Fruit fly (Drosophila melanogaster) whole organism, embryonic: ENCODE results near the gene Cyp311a1.

ENCODE experiments used
- Adf1 ChIP-seq: fragments of 200-800 bp; sonication (Bioruptor generic); IDR thresholded peaks from 2 replicates; pipeline ENCODE4 v1.3.6; 2022; ENCODE audit warnings: missing biosample characterization, missing genetic modification characterization
- B-H1 ChIP-seq: fragments of 200-800 bp; sonication (Bioruptor generic); IDR thresholded peaks from 3 replicates; pipeline ENCODE4 v1.3.6; 2022; ENCODE audit warnings: missing biosample characterization, missing genetic modification characterization
- CG11093 ChIP-seq: fragments of 200-800 bp; sonication (Bioruptor generic); IDR thresholded peaks from 3 replicates; pipeline ENCODE4 v1.3.6; 2022; ENCODE audit warnings: missing biosample characterization, missing genetic modification characterization
- CG12391 ChIP-seq: fragments of 200-800 bp; sonication (Bioruptor generic); optimal IDR thresholded peaks from 3 replicates; lab custom pipeline; 2018; ENCODE audit warnings: missing biosample characterization, mild to moderate bottlenecking, missing genetic modification characterization, moderate library complexity
- CG12769 ChIP-seq: fragments of 200-800 bp; sonication (Bioruptor generic); optimal IDR thresholded peaks from 2 replicates; lab custom pipeline; 2019; ENCODE audit warnings: missing biosample characterization, mild to moderate bottlenecking, missing genetic modification characterization, moderate library complexity
- CG13287 ChIP-seq: fragments of 200-800 bp; sonication (Bioruptor generic); IDR thresholded peaks from 2 replicates; pipeline ENCODE4 v1.3.6; 2022; ENCODE audit warnings: missing biosample characterization, missing genetic modification characterization; ENCODE audit not compliant: partially characterized antibody
- CG13624 ChIP-seq: fragments of 200-800 bp; sonication (Bioruptor generic); optimal IDR thresholded peaks from 2 replicates; lab custom pipeline; 2016; ENCODE audit warnings: missing biosample characterization, missing genetic modification characterization
- CG5245 ChIP-seq: fragments of 200-800 bp; sonication (Bioruptor generic); optimal IDR thresholded peaks from 3 replicates; lab custom pipeline; 2016; ENCODE audit warnings: missing biosample characterization, missing genetic modification characterization
- CG6813 ChIP-seq: fragments of 200-800 bp; sonication (Bioruptor generic); optimal IDR thresholded peaks from 2 replicates; lab custom pipeline; 2017; ENCODE audit warnings: missing biosample characterization, missing genetic modification characterization, mild to moderate bottlenecking, moderate library complexity, missing genetic modification reagents
- CG7745 ChIP-seq: fragments of 200-800 bp; sonication (Bioruptor generic); optimal IDR thresholded peaks from 2 replicates; lab custom pipeline; 2018; ENCODE audit warnings: missing biosample characterization, mild to moderate bottlenecking, missing genetic modification characterization, moderate library complexity
- CG8089 ChIP-seq: fragments of 200-800 bp; sonication (Bioruptor generic); optimal IDR thresholded peaks from 3 replicates; lab custom pipeline; 2016; ENCODE audit warnings: missing biosample characterization, missing genetic modification characterization
- CrebB ChIP-seq: fragments of 200-800 bp; sonication (Bioruptor generic); optimal IDR thresholded peaks from 3 replicates; lab custom pipeline; 2018; ENCODE audit warnings: missing biosample characterization, mild to moderate bottlenecking, missing genetic modification characterization
- D ChIP-seq, 2 experiments: fragments of 200-800 bp in 1 of 2; fragments of >200 bp in 1 of 2; sonication (Bioruptor generic) in 1 of 2; optimal IDR thresholded peaks; 2 replicates in 1 of 2; 3 replicates in 1 of 2; lab custom pipeline; 2017; ENCODE audit warnings: mild to moderate bottlenecking in 1 of 2, missing biosample characterization in 1 of 2, missing genetic modification characterization in 1 of 2, missing genetic modification reagents in 1 of 2
- D19B ChIP-seq: fragments of 200-800 bp; sonication (Bioruptor generic); optimal IDR thresholded peaks from 2 replicates; lab custom pipeline; 2017; ENCODE audit warnings: missing biosample characterization, mild to moderate bottlenecking, missing genetic modification characterization
- Dad ChIP-seq: fragments of 200-800 bp; sonication (Bioruptor generic); optimal IDR thresholded peaks from 3 replicates; lab custom pipeline; 2016; ENCODE audit warnings: missing biosample characterization, missing genetic modification characterization
- Dek ChIP-seq: fragments of 200-800 bp; sonication (Bioruptor generic); optimal IDR thresholded peaks from 3 replicates; lab custom pipeline; 2019; ENCODE audit warnings: missing biosample characterization, mild to moderate bottlenecking, missing genetic modification characterization, moderate library complexity
- Dip2 ChIP-seq: fragments of 200-800 bp; sonication (Bioruptor generic); IDR thresholded peaks from 2 replicates; pipeline ENCODE4 v1.3.6; 2022; ENCODE audit warnings: missing biosample characterization, missing genetic modification characterization
- E2f2 ChIP-seq: fragments of 200-800 bp; sonication (Bioruptor generic); IDR thresholded peaks from 2 replicates; pipeline ENCODE4 v1.3.6; 2022; ENCODE audit warnings: missing biosample characterization, missing genetic modification characterization
- Eip74EF ChIP-seq, 2 experiments: fragments of 200-800 bp in 1 of 2; fragments of >200 bp in 1 of 2; sonication (Bioruptor generic) in 1 of 2; optimal IDR thresholded peaks; 2 replicates each; lab custom pipeline; 2017 to 2019; ENCODE audit warnings: missing biosample characterization in 2 of 2, missing genetic modification characterization in 2 of 2, mild to moderate bottlenecking in 1 of 2, moderate library complexity in 1 of 2
- Hr3 ChIP-seq: fragments of 200-800 bp; sonication (Bioruptor generic); optimal IDR thresholded peaks from 3 replicates; lab custom pipeline; 2016; ENCODE audit warnings: missing biosample characterization, missing genetic modification characterization
- Hr78 ChIP-seq, 2 experiments: fragments of 200-800 bp in 1 of 2; fragments of >200 bp in 1 of 2; sonication (Bioruptor generic) in 1 of 2; optimal IDR thresholded peaks; 2 replicates each; lab custom pipeline; 2017 to 2019; ENCODE audit warnings: missing biosample characterization in 2 of 2, missing genetic modification characterization in 2 of 2, mild to moderate bottlenecking in 1 of 2, moderate library complexity in 1 of 2
- Mad ChIP-seq: fragments of 200-800 bp; sonication (Bioruptor generic); optimal IDR thresholded peaks from 2 replicates; lab custom pipeline; 2016; ENCODE audit warnings: missing biosample characterization, missing genetic modification characterization
- Myb ChIP-seq: fragments of 200-800 bp; sonication (Bioruptor generic); optimal IDR thresholded peaks from 2 replicates; lab custom pipeline; 2016; ENCODE audit warnings: missing biosample characterization, missing genetic modification characterization
- NfI ChIP-seq: fragments of 200-800 bp; sonication (Bioruptor generic); optimal IDR thresholded peaks from 3 replicates; lab custom pipeline; 2018; ENCODE audit warnings: missing biosample characterization, mild to moderate bottlenecking, missing genetic modification characterization, moderate library complexity
- Oli ChIP-seq: fragments of 200-800 bp; sonication (Bioruptor generic); optimal IDR thresholded peaks from 2 replicates; lab custom pipeline; 2018; ENCODE audit warnings: missing biosample characterization, mild to moderate bottlenecking, missing genetic modification characterization, moderate library complexity
- Poxn ChIP-seq: fragments of 200-800 bp; sonication (Bioruptor generic); IDR thresholded peaks from 2 replicates; pipeline ENCODE4 v1.3.6; 2022; ENCODE audit warnings: missing biosample characterization, missing genetic modification characterization
- Six4 ChIP-seq: fragments of 200-800 bp; sonication (Bioruptor generic); optimal IDR thresholded peaks from 2 replicates; lab custom pipeline; 2016; ENCODE audit warnings: missing biosample characterization, missing genetic modification characterization
- Sox102F ChIP-seq: fragments of 200-800 bp; sonication (Bioruptor generic); optimal IDR thresholded peaks from 2 replicates; lab custom pipeline; 2018; ENCODE audit warnings: missing biosample characterization, mild to moderate bottlenecking, missing genetic modification characterization, moderate library complexity
- Taf1 ChIP-seq: fragments of 200-800 bp; sonication (Bioruptor generic); IDR thresholded peaks from 2 replicates; pipeline ENCODE4 v1.3.6; 2022; ENCODE audit warnings: missing biosample characterization, missing genetic modification characterization
- ara ChIP-seq: fragments of 200-800 bp; sonication (Bioruptor generic); IDR thresholded peaks from 2 replicates; pipeline ENCODE4 v1.3.6; 2022; ENCODE audit warnings: missing biosample characterization, missing genetic modification characterization
- ato ChIP-seq: fragments of 200-800 bp; sonication (Bioruptor generic); IDR thresholded peaks from 2 replicates; pipeline ENCODE4 v1.3.6; 2022; ENCODE audit warnings: missing biosample characterization, missing genetic modification characterization; ENCODE audit not compliant: partially characterized antibody
- cad ChIP-seq: fragments of >200 bp; optimal IDR thresholded peaks from 2 replicates; lab custom pipeline; 2017; ENCODE audit warnings: missing biosample characterization, missing genetic modification characterization
- cg ChIP-seq: fragments of 200-800 bp; sonication (Bioruptor generic); optimal IDR thresholded peaks from 3 replicates; lab custom pipeline; 2019; ENCODE audit warnings: missing biosample characterization, mild to moderate bottlenecking, missing genetic modification characterization, moderate library complexity
- gsb ChIP-seq: fragments of 200-800 bp; sonication (Bioruptor generic); IDR thresholded peaks from 2 replicates; pipeline ENCODE4 v1.3.6; 2022; ENCODE audit warnings: missing biosample characterization, missing genetic modification characterization
- nerfin-1 ChIP-seq: fragments of 200-800 bp; sonication (Bioruptor generic); optimal IDR thresholded peaks from 3 replicates; lab custom pipeline; 2019; ENCODE audit warnings: missing biosample characterization, mild to moderate bottlenecking, missing genetic modification characterization, moderate library complexity
- nmo ChIP-seq: fragments of 200-800 bp; sonication (Bioruptor generic); optimal IDR thresholded peaks from 2 replicates; lab custom pipeline; 2018; ENCODE audit warnings: missing biosample characterization, mild to moderate bottlenecking, missing genetic modification characterization, moderate library complexity
- pan ChIP-seq, 4 experiments: fragments of >200 bp in 3 of 4; fragments of 200-800 bp in 1 of 4; sonication (Bioruptor generic) in 1 of 4; optimal IDR thresholded peaks in 3 of 4; IDR thresholded peaks in 1 of 4; 2 replicates each; pipeline versions ENCODE4 v1.3.6 to Lab custom; 2017 to 2022; ENCODE audit warnings: missing biosample characterization in 2 of 4, missing genetic modification characterization in 2 of 4, mixed read lengths in 1 of 4
- pros ChIP-seq: fragments of 200-800 bp; sonication (Bioruptor generic); optimal IDR thresholded peaks from 3 replicates; lab custom pipeline; 2019; ENCODE audit warnings: missing biosample characterization, mild to moderate bottlenecking, missing genetic modification characterization, moderate library complexity
- ranshi ChIP-seq: fragments of 200-800 bp; sonication (Bioruptor generic); IDR thresholded peaks from 2 replicates; pipeline ENCODE4 v1.3.6; 2022; ENCODE audit warnings: missing biosample characterization, missing genetic modification characterization
- sc ChIP-seq, 3 experiments: fragments of >200 bp in 2 of 3; fragments of 200-800 bp in 1 of 3; sonication (Bioruptor generic) in 1 of 3; optimal IDR thresholded peaks; 2 replicates in 2 of 3; 3 replicates in 1 of 3; lab custom pipeline; 2017; ENCODE audit warnings: mild to moderate bottlenecking in 1 of 3, missing biosample characterization in 1 of 3, missing genetic modification characterization in 1 of 3, missing genetic modification reagents in 1 of 3
- schlank ChIP-seq: fragments of 200-800 bp; sonication (Bioruptor generic); optimal IDR thresholded peaks from 2 replicates; lab custom pipeline; 2018; ENCODE audit warnings: missing biosample characterization, mild to moderate bottlenecking, missing genetic modification characterization
- sisA ChIP-seq: fragments of 200-800 bp; sonication (Bioruptor generic); IDR thresholded peaks from 2 replicates; pipeline ENCODE4 v1.3.6; 2022; ENCODE audit warnings: missing biosample characterization, missing genetic modification characterization
- slbo ChIP-seq: fragments of 200-800 bp; sonication (Bioruptor generic); IDR thresholded peaks from 2 replicates; pipeline ENCODE4 v1.3.6; 2022; ENCODE audit warnings: missing biosample characterization, missing genetic modification characterization
- so ChIP-seq: fragments of 200-800 bp; sonication (Bioruptor generic); IDR thresholded peaks from 3 replicates; pipeline ENCODE4 v1.3.6; 2022; ENCODE audit warnings: missing biosample characterization, missing genetic modification characterization
- stc ChIP-seq: fragments of 200-800 bp; sonication (Bioruptor generic); IDR thresholded peaks from 2 replicates; pipeline ENCODE4 v1.3.6; 2022; ENCODE audit warnings: missing biosample characterization, missing genetic modification characterization
- tll ChIP-seq, 2 experiments: fragments of 200-800 bp in 1 of 2; fragments of >200 bp in 1 of 2; sonication (Bioruptor generic) in 1 of 2; optimal IDR thresholded peaks; 2 replicates each; lab custom pipeline; 2017 to 2019; ENCODE audit warnings: missing biosample characterization in 2 of 2, missing genetic modification characterization in 2 of 2, mild to moderate bottlenecking in 1 of 2, moderate library complexity in 1 of 2
- wek ChIP-seq: fragments of 200-800 bp; sonication (Bioruptor generic); optimal IDR thresholded peaks from 3 replicates; lab custom pipeline; 2018; ENCODE audit warnings: missing biosample characterization, mild to moderate bottlenecking, missing genetic modification characterization, moderate library complexity

The Cyp311a1 gene

DNA sequence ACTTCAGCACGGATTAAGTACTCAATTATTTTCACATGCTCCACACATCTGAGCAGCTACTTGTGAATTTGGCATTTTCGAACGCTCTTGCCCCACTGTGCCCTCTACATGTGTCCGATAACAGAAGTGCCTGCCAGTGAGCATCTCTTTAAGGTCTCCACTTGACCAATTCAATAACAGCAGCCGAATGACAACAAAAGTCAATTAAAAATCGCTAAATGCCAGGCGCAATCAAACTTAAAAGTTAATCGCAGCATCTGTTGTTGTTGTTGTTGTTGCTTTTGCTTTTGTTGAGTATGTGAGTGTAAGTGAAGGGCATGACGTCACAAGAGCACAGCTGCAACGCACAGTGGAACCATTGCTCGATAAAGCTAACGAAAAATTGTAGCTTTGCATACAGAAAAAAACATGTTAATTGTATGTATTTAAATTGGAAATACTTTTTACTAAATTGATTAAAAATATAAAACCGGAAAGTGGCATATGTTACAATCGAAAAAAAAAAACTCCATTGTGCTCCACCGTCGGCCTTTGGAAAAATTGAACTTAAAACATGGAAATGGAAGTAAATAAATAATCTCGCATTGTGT is 16.4 kb downstream of the Cyp311a1 start (continued):
- TF ChIP-seq sisA (peak; percentile 34; the same call in 1 of the 2 replicates), Adf1 (GFP tag; lab: Robert Waterston, UW) (no peak), Hr78 (GFP tag; optimal IDR thresholded peaks at IDR 0.05; lab: Kevin White, UChicago) (no peak), NfI (GFP tag; lab: Kevin White, UChicago) (no peak), Dek (no peak), CG13624 (no peak), schlank (tag; lab: Kevin White, UChicago) (no peak), CG5245 (GFP tag; lab: Kevin White, UChicago) (peak; percentile 25), tll (GFP tag; optimal IDR thresholded peaks at IDR 0.05; lab: Kevin White, UChicago) (no peak), D19B (GFP tag; lab: Kevin White, UChicago) (peak; percentile 9), gsb (GFP tag; lab: Robert Waterston, UW) (0 out of 2 replicates have a peak, but pooled peaks have one; percentile 17), nmo (peak; percentile 22), cad (GFP tag; lab: Kevin White, UChicago) (no peak), CG11093 (GFP tag; lab: Robert Waterston, UW) (no peak), CG8089 (GFP tag; lab: Kevin White, UChicago) (no peak), pros (no peak), Poxn (GFP tag; lab: Robert Waterston, UW) (no peak), B-H1 (GFP tag; lab: Robert Waterston, UW) (peak; percentile 12; the same call in 1 of the 3 replicates), CG6813 (GFP tag; lab: Kevin White, UChicago) (peak; percentile 13), CrebB (tag; lab: Kevin White, UChicago) (no peak), Dip2 (no peak), slbo (peak; percentile 25), Myb (GFP tag; lab: Kevin White, UChicago) (no peak), wek (GFP tag; lab: Kevin White, UChicago) (no peak), cg (GFP tag; lab: Kevin White, UChicago) (peak; percentile 42), Dad (GFP tag; lab: Kevin White, UChicago) (peak; percentile 20), ranshi (peak; percentile 68), D (optimal IDR thresholded peaks at IDR 0.05; lab: Kevin White, UChicago) (no peak), D (GFP tag; optimal IDR thresholded peaks at IDR 0.05; lab: Kevin White, UChicago) (no peak), CG12769 (tag; lab: Kevin White, UChicago) (no peak), E2f2 (peak; percentile 34; the same call in 1 of the 2 replicates), ato (no peak), nerfin-1 (tag; lab: Kevin White, UChicago) (no peak), pan (optimal IDR thresholded peaks at IDR 0.05; lab: Kevin White, UChicago) (no peak), pan (GFP tag; optimal IDR thresholded peaks at IDR 0.05 in 1 of 2, IDR thresholded peaks at IDR 0.05 in 1 of 2) (peak in 1 of 2 experiments; percentile 68), stc (no peak), Taf1 (no peak), Hr3 (GFP tag; lab: Kevin White, UChicago) (peak; percentile 8), CG13287 (GFP tag; lab: Robert Waterston, UW) (peak; percentile 31; the same call in 1 of the 2 replicates), Mad (GFP tag; lab: Kevin White, UChicago) (peak; percentile 14), CG12391 (tag; lab: Kevin White, UChicago) (peak; percentile 36), Six4 (GFP tag; lab: Kevin White, UChicago) (no peak), sc (optimal IDR thresholded peaks at IDR 0.05; lab: Kevin White, UChicago) (no peak), sc (GFP tag; optimal IDR thresholded peaks at IDR 0.05; lab: Kevin White, UChicago) (no peak), ara (peak; percentile 20; the same call in 1 of the 2 replicates), Eip74EF (GFP tag; optimal IDR thresholded peaks at IDR 0.05; lab: Kevin White, UChicago) (no peak), Oli (tag; lab: Kevin White, UChicago) (peak; percentile 17), so (GFP tag; lab: Robert Waterston, UW) (no peak), CG7745 (tag; lab: Kevin White, UChicago) (no peak), Sox102F (GFP tag; lab: Kevin White, UChicago) (peak; percentile 23)
